Worm (Caenorhabditis elegans) whole organism, L4 larva: ENCODE data around the gene Y37A1A.4.

Experiments
- D1046.2 ChIP-seq: fragments of 200-800 bp; sonication (Bioruptor generic); IDR thresholded peaks from 2 replicates; pipeline ENCODE4 v1.3.6; 2022; ENCODE audit warnings: missing genetic modification characterization, missing compliant biosample characterization
- F44E2.7 ChIP-seq: fragments of 200-800 bp; sonication (Bioruptor generic); IDR thresholded peaks from 2 replicates; pipeline ENCODE4 v2.1.2; 2022; ENCODE audit warnings: missing genetic modification characterization, missing compliant biosample characterization
- T20F7.1 ChIP-seq: fragments of 200-800 bp; sonication (Bioruptor generic); optimal IDR thresholded peaks from 2 replicates; lab custom pipeline; 2018; ENCODE audit warnings: mild to moderate bottlenecking, missing genetic modification characterization, missing compliant biosample characterization
- Y105C5A.15 ChIP-seq: fragments of 200-800 bp; sonication (Bioruptor generic); IDR thresholded peaks from 2 replicates; pipeline ENCODE4 v1.3.6; 2022; ENCODE audit warnings: missing genetic modification characterization, missing compliant biosample characterization
- Y48G9A.11 ChIP-seq: fragments of 200-800 bp; sonication (Bioruptor generic); IDR thresholded peaks from 2 replicates; pipeline ENCODE4 v1.3.6; 2022; ENCODE audit warnings: missing genetic modification reagents, missing genetic modification characterization, missing compliant biosample characterization
- Y5F2A.4 ChIP-seq: fragments of 200-800 bp; sonication (Bioruptor generic); optimal IDR thresholded peaks from 2 replicates; lab custom pipeline; 2018; ENCODE audit warnings: mild to moderate bottlenecking, missing genetic modification characterization, missing compliant biosample characterization
- Y75B8A.6 ChIP-seq: fragments of 200-800 bp; sonication (Bioruptor generic); IDR thresholded peaks from 2 replicates; pipeline ENCODE4 v1.3.6; 2022; ENCODE audit warnings: missing genetic modification reagents, missing genetic modification characterization, missing compliant biosample characterization
- ZK337.2 ChIP-seq: fragments of 200-800 bp; sonication (Bioruptor generic); IDR thresholded peaks from 2 replicates; pipeline ENCODE4 v1.3.6; 2022; ENCODE audit warnings: missing genetic modification reagents, missing genetic modification characterization, missing compliant biosample characterization
- aha-1 ChIP-seq: fragments of 150-350 bp; peaks from one replicate; lab custom pipeline; 2014; ENCODE audit warnings: missing biosample characterization, missing genetic modification characterization
- daf-19 ChIP-seq: fragments of 200-800 bp; sonication (Bioruptor generic); conservative IDR thresholded peaks from 2 replicates; pipeline ENCODE4 v1.3.6; 2022; ENCODE audit warnings: missing genetic modification characterization, missing compliant biosample characterization
- daf-8 ChIP-seq: fragments of 200-800 bp; sonication (Bioruptor generic); IDR thresholded peaks from 2 replicates; pipeline ENCODE4 v1.3.6; 2022; ENCODE audit warnings: missing genetic modification characterization, missing compliant biosample characterization
- dmd-6 ChIP-seq: fragments of 200-800 bp; sonication (Bioruptor generic); IDR thresholded peaks from 2 replicates; pipeline ENCODE4 v1.3.6; 2022; ENCODE audit warnings: missing genetic modification reagents, missing genetic modification characterization, missing compliant biosample characterization
- dmd-9 ChIP-seq: fragments of 200-800 bp; sonication (Bioruptor generic); IDR thresholded peaks from 2 replicates; pipeline ENCODE4 v1.3.6; 2022; ENCODE audit warnings: missing genetic modification reagents, missing genetic modification characterization, missing compliant biosample characterization
- hlh-30 ChIP-seq: sonication (generic microtip); optimal IDR thresholded peaks from 2 replicates; lab custom pipeline; 2017; ENCODE audit warnings: antibody characterized with exemption, mild to moderate bottlenecking, missing genetic modification characterization, missing compliant biosample characterization; ENCODE audit not compliant: insufficient read depth
- madf-5 ChIP-seq, 2 experiments: fragments of 200-800 bp; sonication (Bioruptor generic); IDR thresholded peaks; 2 replicates each; pipeline ENCODE4 v1.3.6; 2022; ENCODE audit warnings: missing compliant biosample characterization in 2 of 2, missing genetic modification characterization in 2 of 2
- mdt-29 ChIP-seq: fragments of 200-800 bp; sonication (Bioruptor generic); IDR thresholded peaks from 2 replicates; pipeline ENCODE4 v1.3.6; 2022; ENCODE audit warnings: missing genetic modification reagents, missing genetic modification characterization, missing compliant biosample characterization
- nhr-11 ChIP-seq: fragments of 150-350 bp; optimal IDR thresholded peaks from 2 replicates; lab custom pipeline; 2014; ENCODE audit warnings: missing biosample characterization, missing genetic modification characterization
- nhr-25 ChIP-seq: sonication (generic microtip); optimal IDR thresholded peaks from 2 replicates; lab custom pipeline; 2017; ENCODE audit warnings: missing genetic modification characterization, mild to moderate bottlenecking, missing compliant biosample characterization, antibody characterized with exemption, moderate library complexity, borderline replicate concordance; ENCODE audit not compliant: insufficient read depth
- nhr-28 ChIP-seq: fragments of 150-350 bp; optimal IDR thresholded peaks from 2 replicates; lab custom pipeline; 2014; ENCODE audit warnings: missing biosample characterization, missing genetic modification characterization
- nhr-41 ChIP-seq: fragments of 200-800 bp; sonication (Bioruptor generic); IDR thresholded peaks from 2 replicates; pipeline ENCODE4 v1.3.6; 2022; ENCODE audit warnings: missing genetic modification reagents, missing genetic modification characterization, missing compliant biosample characterization
- pqm-1 ChIP-seq: sonication (generic microtip); optimal IDR thresholded peaks from 2 replicates; lab custom pipeline; 2017; ENCODE audit warnings: missing biosample characterization, missing genetic modification characterization
- set-16 ChIP-seq: fragments of 200-800 bp; sonication (Bioruptor generic); IDR thresholded peaks from 2 replicates; pipeline ENCODE4 v1.3.6; 2022; ENCODE audit warnings: missing genetic modification reagents, missing genetic modification characterization, missing compliant biosample characterization
- snpc-1.2 ChIP-seq: fragments of 200-800 bp; sonication (Bioruptor generic); IDR thresholded peaks from 2 replicates; pipeline ENCODE4 v1.3.6; 2022; ENCODE audit warnings: missing genetic modification reagents, missing genetic modification characterization, missing compliant biosample characterization
- spr-1 ChIP-seq: sonication (generic microtip); optimal IDR thresholded peaks from 2 replicates; lab custom pipeline; 2016; ENCODE audit warnings: mild to moderate bottlenecking, missing genetic modification characterization, missing compliant biosample characterization
- tag-97 ChIP-seq: fragments of 200-800 bp; sonication (Bioruptor generic); IDR thresholded peaks from 2 replicates; pipeline ENCODE4 v1.3.6; 2022; ENCODE audit warnings: missing genetic modification characterization, missing compliant biosample characterization
- unc-130 ChIP-seq: sonication (generic microtip); optimal IDR thresholded peaks from 2 replicates; lab custom pipeline; 2016; ENCODE audit warnings: missing genetic modification reagents, missing genetic modification characterization, missing compliant biosample characterization
- unc-39 ChIP-seq: sonication (generic microtip); optimal IDR thresholded peaks from 2 replicates; lab custom pipeline; 2017; ENCODE audit warnings: missing biosample characterization, missing genetic modification characterization
- unc-62 ChIP-seq, 3 experiments: fragments of 150-350 bp in 1 of 3; sonication (generic microtip); optimal IDR thresholded peaks in 2 of 3; peaks in 1 of 3; 1 replicate in 1 of 3; 2 replicates in 2 of 3; lab custom pipeline; 2014 to 2017; ENCODE audit warnings: missing biosample characterization in 3 of 3, missing genetic modification characterization in 3 of 3, missing genetic modification reagents in 3 of 3, missing genotype in 1 of 3
- vab-7 ChIP-seq: fragments of 200-800 bp; sonication (Bioruptor generic); IDR thresholded peaks from 2 replicates; pipeline ENCODE4 v1.3.6; 2022; ENCODE audit warnings: missing genetic modification reagents, missing genetic modification characterization, missing compliant biosample characterization
- zfp-3 ChIP-seq: fragments of 200-800 bp; sonication (Bioruptor generic); conservative IDR thresholded peaks from 2 replicates; pipeline ENCODE4 v1.3.6; 2022; ENCODE audit warnings: missing genetic modification reagents, missing genetic modification characterization, missing compliant biosample characterization

Gene Y37A1A.4

DNA sequence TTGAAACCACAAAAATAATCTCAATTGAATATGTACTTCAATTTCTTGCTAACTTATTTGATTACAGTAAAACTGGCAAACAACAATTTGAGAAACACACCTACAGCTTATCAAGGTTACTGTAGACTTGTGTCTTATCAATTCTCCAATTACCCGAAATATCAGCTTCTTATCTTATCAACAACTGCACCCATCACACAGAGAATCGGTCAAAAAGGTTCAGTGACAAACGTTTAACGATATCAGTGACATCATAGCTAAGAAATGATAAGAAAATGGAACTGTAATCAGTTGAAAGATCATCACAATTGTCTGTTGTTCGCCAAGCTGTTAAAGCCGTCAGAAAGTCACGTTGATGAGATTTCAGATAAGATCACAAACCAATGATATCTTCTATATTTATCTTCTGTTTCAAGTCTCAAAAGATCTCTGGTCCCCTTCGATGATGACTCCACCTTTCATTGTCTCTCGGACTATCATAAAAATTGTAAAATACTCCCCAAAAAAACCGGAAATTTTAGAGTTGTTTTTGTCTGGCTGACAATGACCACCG is 14.9 kb upstream of the Y37A1A.4 start (continued):
- no peak for TF ChIP-seq unc-39 (tag; lab: Kevin White, UChicago)
- no peak for TF ChIP-seq Y5F2A.4 (GFP tag; lab: Kevin White, UChicago)
- peak; percentile 95; the same call in 1 of the 2 replicates for TF ChIP-seq nhr-41 (GFP tag; lab: Robert Waterston, UW)
- no peak for TF ChIP-seq madf-5 (GFP tag; IDR thresholded peaks at IDR 0.05; lab: Robert Waterston, UW)
- no peak for TF ChIP-seq spr-1 (tag; lab: Kevin White, UChicago)
- no peak for TF ChIP-seq unc-130 (GFP tag; lab: Kevin White, UChicago)
- TF ChIP-seq dmd-6 (GFP tag; lab: Robert Waterston, UW): peak; percentile 100
- no peak for TF ChIP-seq F44E2.7 (GFP tag; lab: Robert Waterston, UW)
- peak; percentile 31 for TF ChIP-seq nhr-25 (tag; lab: Kevin White, UChicago)
- TF ChIP-seq T20F7.1 (GFP tag; lab: Kevin White, UChicago): peak; percentile 72
- no peak for TF ChIP-seq daf-19 (GFP tag; lab: Robert Waterston, UW)

DNA sequence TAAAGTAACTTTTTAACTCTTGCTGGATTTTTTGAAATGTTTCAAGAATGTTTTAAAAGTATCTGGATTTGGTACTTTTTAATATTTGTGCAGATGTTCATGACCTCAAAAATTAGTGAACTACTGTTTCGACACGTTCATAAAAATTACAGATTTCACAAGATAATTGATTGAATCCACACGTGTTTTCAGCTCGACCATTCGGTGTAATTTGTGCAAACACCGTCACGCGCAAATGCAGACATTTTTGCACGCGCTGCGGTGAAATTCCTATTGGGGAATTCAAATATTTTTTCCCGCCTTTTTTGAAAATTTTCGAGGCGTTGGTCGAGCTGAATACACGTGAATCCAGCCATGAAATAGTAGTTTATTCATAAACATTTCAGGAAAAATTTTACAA is 13.2 kb upstream of the Y37A1A.4 start:
- peak; percentile 63 for TF ChIP-seq snpc-1.2 (GFP tag; lab: Robert Waterston, UW)

DNA sequence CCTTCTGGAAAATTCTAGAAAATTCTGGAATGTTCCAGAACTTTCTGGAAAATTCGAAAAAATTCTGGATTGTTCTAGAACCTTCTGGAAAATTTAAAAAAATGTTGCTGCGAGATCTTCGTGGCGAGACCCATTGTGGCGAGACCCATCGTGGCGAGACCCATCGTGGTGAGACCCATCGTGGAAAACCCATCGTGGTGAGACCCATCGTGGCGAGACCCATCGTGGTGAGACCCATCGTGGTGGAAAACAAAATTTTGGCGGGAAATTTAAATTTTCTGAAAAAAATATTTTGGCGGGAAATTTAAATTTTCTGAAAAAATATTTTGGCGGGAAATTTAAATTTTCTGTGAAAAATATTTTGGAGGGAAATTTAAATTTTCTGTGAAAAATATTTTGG is 11.9 kb upstream of the Y37A1A.4 start:
- TF ChIP-seq Y48G9A.11 (GFP tag; lab: Robert Waterston, UW) (peak; percentile 40; the same call in 1 of the 2 replicates), snpc-1.2 (GFP tag; lab: Robert Waterston, UW) (peak; percentile 92), daf-8 (GFP tag; lab: Robert Waterston, UW) (0 out of 2 replicates have a peak, but pooled peaks have one; percentile 32), mdt-29 (GFP tag; lab: Robert Waterston, UW) (peak; percentile 74; the same call in 1 of the 2 replicates), zfp-3 (GFP tag; lab: Robert Waterston, UW) (peak; percentile 55), tag-97 (GFP tag; lab: Robert Waterston, UW) (peak; percentile 94), vab-7 (GFP tag; lab: Robert Waterston, UW) (peak; percentile 73), ZK337.2 (peak; percentile 63; the same call in 1 of the 2 replicates), Y105C5A.15 (GFP tag; lab: Robert Waterston, UW) (peak; percentile 75; the same call in 1 of the 2 replicates), dmd-9 (GFP tag; lab: Robert Waterston, UW) (peak; percentile 77; the same call in 1 of the 2 replicates), D1046.2 (GFP tag; lab: Robert Waterston, UW) (peak; percentile 70; the same call in 1 of the 2 replicates), Y75B8A.6 (GFP tag; lab: Robert Waterston, UW) (0 out of 2 replicates have a peak, but pooled peaks have one; percentile 38), madf-5 (GFP tag; IDR thresholded peaks at IDR 0.05; lab: Robert Waterston, UW) (peak in 1 of 2 experiments; percentile 82; a peak in 1 of 4 replicates)

DNA sequence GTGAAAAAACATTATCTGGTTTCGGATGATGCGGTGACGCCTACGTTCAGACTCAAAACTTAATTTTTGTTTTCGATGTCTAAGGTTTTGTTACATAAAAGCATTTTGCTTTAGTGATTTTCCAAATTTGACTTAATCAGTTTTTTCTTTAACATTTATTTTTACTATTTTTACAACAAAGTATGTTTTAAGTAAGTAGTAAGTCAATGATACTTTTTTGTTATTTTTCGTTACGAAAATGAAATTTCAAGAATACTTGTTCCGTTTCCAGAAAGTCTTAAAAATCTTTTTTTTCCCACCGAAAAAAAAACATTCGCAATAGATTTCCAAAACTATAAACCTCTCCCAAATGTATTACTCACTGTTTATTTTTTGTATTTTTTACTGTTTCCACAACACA is 6.5 kb upstream of the Y37A1A.4 start:
- TF ChIP-seq unc-62 (GFP tag; optimal IDR thresholded peaks at IDR 0.05 in 1 of 2; lab: Kevin White, UChicago) (peak in 1 of 2 experiments; percentile 98), unc-62 (tag; optimal IDR thresholded peaks at IDR 0.05; lab: Kevin White, UChicago) (no peak), set-16 (GFP tag; lab: Robert Waterston, UW) (no peak)

DNA sequence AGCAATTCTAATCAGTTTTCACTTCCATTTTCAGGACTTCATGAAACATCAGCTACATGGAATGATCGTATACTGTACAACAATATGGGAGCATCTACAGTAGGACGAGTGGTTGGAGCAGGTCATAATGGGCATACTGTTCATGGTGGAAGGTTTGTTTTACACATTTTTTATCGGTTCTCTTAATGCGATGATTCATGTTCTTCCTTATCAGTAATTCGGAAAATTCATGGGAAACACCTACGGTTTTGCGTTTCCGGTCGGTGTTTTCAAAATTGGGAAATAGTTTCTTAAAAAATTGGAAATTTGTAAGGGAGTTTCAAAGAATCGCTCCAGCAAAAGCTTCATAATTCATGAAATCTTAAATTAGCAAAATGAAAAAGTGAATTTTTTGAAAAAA is 6.7 kb downstream of the Y37A1A.4 start:
- TF ChIP-seq aha-1 (tag; lab: Kevin White, UChicago) (peak; percentile 84), hlh-30 (tag; lab: Kevin White, UChicago) (no peak), pqm-1 (tag; lab: Kevin White, UChicago) (peak; percentile 28), nhr-28 (tag; lab: Kevin White, UChicago) (peak; percentile 9), nhr-11 (tag; lab: Kevin White, UChicago) (no peak)
